Worm (Caenorhabditis elegans) whole organism, midembryonic: Measurements from ENCODE around the gene gly-8.
A peak's percentile ranks its signal among the peaks of the same experiment; 100 is the strongest.

Experiments
- T22C8.4 ChIP-seq: fragments of 200-800 bp; sonication (Bioruptor generic); IDR thresholded peaks from 2 replicates; pipeline ENCODE4 v1.3.6; 2022; ENCODE audit warnings: missing genetic modification characterization, missing compliant biosample characterization
- cog-1 ChIP-seq: sonication (generic microtip); optimal IDR thresholded peaks from 2 replicates; lab custom pipeline; 2016; ENCODE audit warnings: missing genetic modification characterization, missing compliant biosample characterization
- flt-1 ChIP-seq: fragments of 200-800 bp; sonication (Bioruptor generic); IDR thresholded peaks from 2 replicates; pipeline ENCODE4 v1.3.6; 2022; ENCODE audit warnings: missing genetic modification characterization, missing compliant biosample characterization
- klf-2 ChIP-seq: fragments of 200-800 bp; sonication (Bioruptor generic); conservative IDR thresholded peaks from 2 replicates; pipeline ENCODE4 v1.3.6; 2022; ENCODE audit warnings: missing genetic modification reagents, missing genetic modification characterization, missing compliant biosample characterization
- med-1 ChIP-seq: sonication (generic microtip); optimal IDR thresholded peaks from 2 replicates; lab custom pipeline; 2017; ENCODE audit warnings: missing genetic modification characterization, mild to moderate bottlenecking, missing compliant biosample characterization, antibody characterized with exemption, missing genetic modification reagents; ENCODE audit not compliant: insufficient read depth
- ref-1 ChIP-seq: fragments of 200-800 bp; sonication (Bioruptor generic); conservative IDR thresholded peaks from 2 replicates; pipeline ENCODE4 v1.3.6; 2022; ENCODE audit warnings: missing genetic modification reagents, missing genetic modification characterization, missing compliant biosample characterization
- tab-1 ChIP-seq: fragments of 200-800 bp; sonication (Bioruptor generic); IDR thresholded peaks from 2 replicates; pipeline ENCODE4 v1.3.6; 2022; ENCODE audit warnings: missing genetic modification characterization, missing compliant biosample characterization
- ztf-23 ChIP-seq: fragments of 200-800 bp; sonication (Bioruptor generic); IDR thresholded peaks from 2 replicates; pipeline ENCODE4 v1.3.6; 2022; ENCODE audit warnings: missing genetic modification reagents, missing genetic modification characterization, missing compliant biosample characterization
- ztf-29 ChIP-seq: fragments of 200-800 bp; sonication (Bioruptor generic); IDR thresholded peaks from 2 replicates; pipeline ENCODE4 v1.3.6; 2022; ENCODE audit warnings: missing genetic modification reagents, missing genetic modification characterization, missing compliant biosample characterization

The gly-8 gene

ce11 chrIII:11592096-11592495 lies 32.9 kb upstream of the gly-8 start:
- TF ChIP-seq tab-1: no peak
- peak; percentile 77 for TF ChIP-seq T22C8.4 (GFP tag; lab: Robert Waterston, UW)
- TF ChIP-seq ztf-23 (GFP tag; lab: Robert Waterston, UW): no peak

ce11 chrIII:11607870-11608269 lies 17.2 kb upstream of the gly-8 start, which contains the start of gene Y66D12A.1:
Y66D12A.1 (plus strand) TSS chrIII:11608170.
- TF ChIP-seq cog-1 (tag; lab: Kevin White, UChicago): no peak
- TF ChIP-seq klf-2 (GFP tag; lab: Robert Waterston, UW): no peak
- TF ChIP-seq ref-1 (GFP tag; lab: Robert Waterston, UW): no peak
- no peak for TF ChIP-seq tab-1
- TF ChIP-seq T22C8.4 (GFP tag; lab: Robert Waterston, UW): no peak

- TF ChIP-seq med-1 (no peak), flt-1 (GFP tag; lab: Robert Waterston, UW) (no peak), ztf-23 (GFP tag; lab: Robert Waterston, UW) (no peak), tab-1 (no peak), ref-1 (GFP tag; lab: Robert Waterston, UW) (no peak), klf-2 (GFP tag; lab: Robert Waterston, UW) (no peak), ztf-29 (no peak), cog-1 (tag; lab: Kevin White, UChicago) (no peak), T22C8.4 (GFP tag; lab: Robert Waterston, UW) (no peak)
Observed at ce11 chrIII:11609568-11609967, 15.5 kb upstream of the gly-8 start, which contains the start of gene Y66D12A.30. Y66D12A.30 (plus strand) TSS chrIII:11609868.

DNA sequence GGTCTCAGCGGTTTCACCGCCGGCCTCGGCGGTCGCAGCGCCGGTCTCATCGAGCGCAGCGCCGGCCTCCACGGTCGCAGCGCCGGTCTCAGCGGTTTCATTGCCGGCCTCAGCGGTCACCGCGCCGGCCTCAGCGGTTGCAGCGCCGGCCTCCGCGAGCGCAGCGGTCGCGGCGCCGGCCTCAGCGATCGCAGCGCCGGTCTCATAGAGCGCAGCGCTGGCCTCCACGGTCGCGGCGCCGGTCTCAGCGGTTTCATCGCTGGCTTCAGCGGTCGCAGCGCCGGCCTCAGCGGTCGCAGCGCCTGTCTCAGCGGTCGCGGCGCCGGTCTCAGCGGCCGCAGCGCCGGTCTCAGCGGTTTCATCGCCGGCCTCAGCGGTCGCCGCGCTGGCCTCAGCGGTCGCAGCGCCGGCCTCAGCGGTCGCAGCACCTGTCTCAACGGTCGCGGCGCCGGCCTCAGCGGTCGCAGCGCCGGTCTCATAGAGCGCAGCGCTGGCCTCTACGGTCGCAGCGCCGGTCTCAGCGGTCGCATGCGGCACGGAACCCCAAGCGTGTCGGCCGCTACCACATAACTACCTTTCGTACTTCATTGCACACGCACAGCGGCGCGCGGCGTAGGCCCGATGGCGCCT lies 13.3 kb upstream of the gly-8 start:
- no peak for TF ChIP-seq ref-1 (GFP tag; lab: Robert Waterston, UW)
- no peak for TF ChIP-seq flt-1 (GFP tag; lab: Robert Waterston, UW)
- no peak for TF ChIP-seq ztf-29
- no peak for TF ChIP-seq tab-1
- TF ChIP-seq klf-2 (GFP tag; lab: Robert Waterston, UW): no peak
- TF ChIP-seq T22C8.4 (GFP tag; lab: Robert Waterston, UW): no peak
- no peak for TF ChIP-seq med-1
- no peak for TF ChIP-seq ztf-23 (GFP tag; lab: Robert Waterston, UW)
- TF ChIP-seq cog-1 (tag; lab: Kevin White, UChicago): no peak

- TF ChIP-seq tab-1 (no peak), med-1 (no peak)
Observed at ce11 chrIII:11612371-11612770, 12.7 kb upstream of the gly-8 start, which contains the start of the genes Y66A7A.9 and Y66A7A.4. Y66A7A.9 (minus strand) TSS chrIII:11612471. Y66A7A.4 (plus strand) TSS chrIII:11612607.

ce11 chrIII:11614325-11614724 lies 10.7 kb upstream of the gly-8 start:
- TF ChIP-seq T22C8.4 (GFP tag; lab: Robert Waterston, UW): peak; percentile 99

ce11 chrIII:11614874-11615273 lies 10.2 kb upstream of the gly-8 start:
- TF ChIP-seq klf-2 (GFP tag; lab: Robert Waterston, UW) (no peak), T22C8.4 (GFP tag; lab: Robert Waterston, UW) (peak; percentile 99)

- TF ChIP-seq tab-1 (no peak), klf-2 (GFP tag; lab: Robert Waterston, UW) (no peak), T22C8.4 (GFP tag; lab: Robert Waterston, UW) (no peak), ztf-23 (GFP tag; lab: Robert Waterston, UW) (no peak), ztf-29 (no peak), cog-1 (tag; lab: Kevin White, UChicago) (no peak), flt-1 (GFP tag; lab: Robert Waterston, UW) (no peak), med-1 (no peak), ref-1 (GFP tag; lab: Robert Waterston, UW) (no peak)
Observed at ce11 chrIII:11615802-11616201, 9.2 kb upstream of the gly-8 start.

ce11 chrIII:11616446-11616845 lies 8.6 kb upstream of the gly-8 start, which contains the start of gene ceh-91:
ceh-91 (plus strand) TSS chrIII:11616746.
- TF ChIP-seq T22C8.4 (GFP tag; lab: Robert Waterston, UW) (no peak), tab-1 (no peak), klf-2 (GFP tag; lab: Robert Waterston, UW) (no peak), cog-1 (tag; lab: Kevin White, UChicago) (no peak), med-1 (no peak), ztf-23 (GFP tag; lab: Robert Waterston, UW) (no peak), ref-1 (GFP tag; lab: Robert Waterston, UW) (no peak), ztf-29 (no peak), flt-1 (GFP tag; lab: Robert Waterston, UW) (no peak)

DNA sequence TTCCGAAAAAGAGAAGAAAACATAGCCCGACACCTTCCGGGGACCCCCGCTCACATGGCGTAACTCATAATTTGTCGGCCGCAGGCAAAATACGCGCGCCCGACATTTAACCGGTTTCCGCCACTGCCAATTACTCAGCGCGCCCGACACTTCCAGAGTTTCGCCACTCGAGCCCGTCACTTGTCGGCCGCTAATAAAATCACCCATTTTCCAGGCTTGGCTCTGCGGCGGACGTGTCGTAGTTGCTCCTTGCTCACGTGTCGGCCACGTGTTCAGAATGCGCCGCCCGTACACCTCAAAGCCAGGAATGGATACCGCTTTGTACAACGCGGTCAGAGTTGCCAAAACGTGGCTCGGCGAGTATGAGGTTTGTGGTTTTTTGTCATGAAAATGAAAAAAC lies 2.6 kb downstream of the gly-8 start:
- TF ChIP-seq ztf-29: no peak

DNA sequence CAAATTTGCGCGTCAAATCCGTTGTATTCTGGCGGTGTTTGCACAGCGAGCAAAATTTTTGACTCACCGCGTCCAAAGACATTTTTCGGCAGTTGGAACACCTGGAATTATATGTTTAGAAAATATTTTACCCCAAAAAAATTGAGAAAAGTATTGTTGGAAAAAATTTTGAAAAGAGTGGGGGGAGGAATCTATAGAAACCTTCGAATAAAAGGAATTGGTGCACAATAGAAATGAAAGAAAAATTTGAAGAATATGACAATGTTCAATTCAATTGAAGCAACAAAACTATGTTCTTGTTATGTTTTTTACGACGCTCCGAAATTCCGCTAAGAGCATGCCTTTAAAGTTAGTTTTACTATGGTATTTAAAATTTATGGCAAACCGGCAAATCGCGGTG lies 4.3 kb downstream of the gly-8 start, which contains the start of gene Y66A7A.7:
Gene Y66A7A.7 (minus strand): TSS at position 101 of the 400 bp plus-strand sequence.
- TF ChIP-seq tab-1 (no peak), ztf-23 (GFP tag; lab: Robert Waterston, UW) (no peak), med-1 (no peak), klf-2 (GFP tag; lab: Robert Waterston, UW) (no peak), flt-1 (GFP tag; lab: Robert Waterston, UW) (no peak), T22C8.4 (GFP tag; lab: Robert Waterston, UW) (no peak), cog-1 (tag; lab: Kevin White, UChicago) (no peak), ztf-29 (no peak), ref-1 (GFP tag; lab: Robert Waterston, UW) (no peak)
